Worm (Caenorhabditis elegans) whole organism, L3 larva: ENCODE results near the gene C18H7.11.
A peak's percentile ranks its signal among the peaks of the same experiment; 100 is the strongest.

ENCODE experiments used
- R02D3.7 ChIP-seq: fragments of 150-350 bp; optimal IDR thresholded peaks from 2 replicates; lab custom pipeline; 2014; ENCODE audit warnings: missing biosample characterization, missing genetic modification characterization
- aly-2 ChIP-seq: fragments of 150-350 bp; optimal IDR thresholded peaks from 2 replicates; lab custom pipeline; 2014; ENCODE audit warnings: missing biosample characterization, missing genetic modification characterization
- ama-1 ChIP-seq: fragments of 150-350 bp; optimal IDR thresholded peaks from 2 replicates; lab custom pipeline; 2018
- ceh-16 ChIP-seq: sonication (generic microtip); optimal IDR thresholded peaks from 2 replicates; lab custom pipeline; 2017; ENCODE audit warnings: missing biosample characterization, missing genetic modification characterization
- ceh-28 ChIP-seq: fragments of 150-350 bp; optimal IDR thresholded peaks from 2 replicates; lab custom pipeline; 2014; ENCODE audit warnings: missing biosample characterization, missing genetic modification reagents, missing genetic modification characterization
- ceh-82 ChIP-seq: fragments of 150-350 bp; optimal IDR thresholded peaks from 2 replicates; lab custom pipeline; 2014; ENCODE audit warnings: missing biosample characterization, missing genetic modification characterization
- daf-12 ChIP-seq: fragments of 150-350 bp; optimal IDR thresholded peaks from 2 replicates; lab custom pipeline; 2014; ENCODE audit warnings: missing biosample characterization, missing genetic modification reagents, missing genetic modification characterization
- egl-27 ChIP-seq: sonication (generic microtip); optimal IDR thresholded peaks from 4 replicates; lab custom pipeline; 2017; ENCODE audit warnings: missing biosample characterization, missing genetic modification reagents, missing genetic modification characterization
- egl-5 ChIP-seq: fragments of 150-350 bp; optimal IDR thresholded peaks from 2 replicates; lab custom pipeline; 2017; ENCODE audit warnings: missing biosample characterization, missing genetic modification reagents, missing genetic modification characterization, inconsistent platforms
- elt-1 ChIP-seq: fragments of 150-350 bp; optimal IDR thresholded peaks from 2 replicates; lab custom pipeline; 2014; ENCODE audit warnings: missing biosample characterization, missing genetic modification characterization
- elt-2 ChIP-seq: sonication (generic microtip); optimal IDR thresholded peaks from 2 replicates; lab custom pipeline; 2016; ENCODE audit warnings: missing genetic modification reagents, mild to moderate bottlenecking, missing genetic modification characterization, missing compliant biosample characterization
- elt-3 ChIP-seq, 3 experiments: fragments of 150-350 bp in 1 of 3; sonication (generic microtip) in 2 of 3; optimal IDR thresholded peaks; 2 replicates in 2 of 3; 4 replicates in 1 of 3; lab custom pipeline; 2014 to 2017; ENCODE audit warnings: missing biosample characterization in 3 of 3, missing genetic modification characterization in 3 of 3
- eor-1 ChIP-seq, 2 experiments: fragments of 150-350 bp; optimal IDR thresholded peaks; 2 replicates each; lab custom pipeline; 2014 to 2018; ENCODE audit warnings: missing biosample characterization in 2 of 2, missing genetic modification characterization in 2 of 2
- fkh-10 ChIP-seq: sonication (generic microtip); optimal IDR thresholded peaks from 2 replicates; lab custom pipeline; 2017; ENCODE audit warnings: missing biosample characterization, missing genetic modification reagents, missing genetic modification characterization
- hmg-11 ChIP-seq: sonication (generic microtip); optimal IDR thresholded peaks from 2 replicates; lab custom pipeline; 2016; ENCODE audit warnings: missing genetic modification characterization, missing compliant biosample characterization
- jun-1 ChIP-seq: fragments of 150-350 bp; optimal IDR thresholded peaks from 2 replicates; lab custom pipeline; 2014; ENCODE audit warnings: missing biosample characterization, missing genetic modification reagents, missing genetic modification characterization
- lin-15B ChIP-seq: fragments of 150-350 bp; optimal IDR thresholded peaks from 2 replicates; lab custom pipeline; 2014; ENCODE audit warnings: missing biosample characterization, missing genetic modification characterization
- lin-39 ChIP-seq: fragments of 150-350 bp; optimal IDR thresholded peaks from 2 replicates; lab custom pipeline; 2018; ENCODE audit warnings: missing biosample characterization, missing genetic modification reagents, missing genetic modification characterization
- mml-1 ChIP-seq: fragments of 150-350 bp; sonication (generic microtip); optimal IDR thresholded peaks from 3 replicates; lab custom pipeline; 2014; ENCODE audit warnings: missing biosample characterization, missing genetic modification characterization
- nhr-12 ChIP-seq: fragments of 150-350 bp; optimal IDR thresholded peaks from 2 replicates; lab custom pipeline; 2014; ENCODE audit warnings: missing biosample characterization, missing genetic modification characterization
- nhr-23 ChIP-seq: fragments of 150-350 bp; optimal IDR thresholded peaks from 2 replicates; lab custom pipeline; 2014; ENCODE audit warnings: missing biosample characterization, missing genetic modification reagents, missing genetic modification characterization
- nhr-237 ChIP-seq: fragments of 150-350 bp; optimal IDR thresholded peaks from 2 replicates; lab custom pipeline; 2014; ENCODE audit warnings: missing biosample characterization, missing genetic modification characterization
- nhr-25 ChIP-seq: sonication (generic microtip); optimal IDR thresholded peaks from 2 replicates; lab custom pipeline; 2017; ENCODE audit warnings: missing biosample characterization, missing genetic modification characterization
- nhr-28 ChIP-seq: fragments of 150-350 bp; optimal IDR thresholded peaks from 2 replicates; lab custom pipeline; 2014; ENCODE audit warnings: missing biosample characterization, missing genetic modification characterization
- nhr-67 ChIP-seq: fragments of 150-350 bp; optimal IDR thresholded peaks from 2 replicates; lab custom pipeline; 2014; ENCODE audit warnings: missing biosample characterization, missing genetic modification characterization
- nhr-76 ChIP-seq: fragments of 150-350 bp; sonication (generic microtip); optimal IDR thresholded peaks from 5 replicates; lab custom pipeline; 2014; ENCODE audit warnings: missing biosample characterization, missing genetic modification characterization
- nhr-77 ChIP-seq: fragments of 150-350 bp; optimal IDR thresholded peaks from 2 replicates; lab custom pipeline; 2014; ENCODE audit warnings: missing biosample characterization, missing genetic modification characterization
- pha-4 ChIP-seq: fragments of 150-350 bp; optimal IDR thresholded peaks from 2 replicates; lab custom pipeline; 2014; ENCODE audit warnings: missing biosample characterization, missing genetic modification reagents, missing genetic modification characterization
- pqm-1 ChIP-seq: fragments of 150-350 bp; optimal IDR thresholded peaks from 2 replicates; lab custom pipeline; 2017; ENCODE audit warnings: missing biosample characterization, missing genetic modification characterization, inconsistent platforms
- sea-2 ChIP-seq: fragments of 150-350 bp; sonication (generic microtip); optimal IDR thresholded peaks from 4 replicates; lab custom pipeline; 2014; ENCODE audit warnings: missing biosample characterization, missing genetic modification reagents, missing genetic modification characterization
- skn-1 ChIP-seq: fragments of 150-350 bp; optimal IDR thresholded peaks from 2 replicates; lab custom pipeline; 2014; ENCODE audit warnings: missing biosample characterization, missing genetic modification characterization
- tbx-2 ChIP-seq: sonication (generic microtip); optimal IDR thresholded peaks from 2 replicates; lab custom pipeline; 2016; ENCODE audit warnings: mild to moderate bottlenecking, missing genetic modification characterization, missing compliant biosample characterization
- unc-39 ChIP-seq: sonication (generic microtip); optimal IDR thresholded peaks from 4 replicates; lab custom pipeline; 2017; ENCODE audit warnings: missing biosample characterization, missing genetic modification characterization
- unc-62 ChIP-seq: fragments of 150-350 bp; sonication (generic microtip); optimal IDR thresholded peaks from 4 replicates; lab custom pipeline; 2014; ENCODE audit warnings: missing biosample characterization, missing genetic modification reagents, missing genetic modification characterization
- zag-1 ChIP-seq: fragments of 150-350 bp; optimal IDR thresholded peaks from 2 replicates; lab custom pipeline; 2014; ENCODE audit warnings: missing biosample characterization, missing genetic modification characterization
- ztf-11 ChIP-seq: fragments of 150-350 bp; optimal IDR thresholded peaks from 2 replicates; lab custom pipeline; 2014; ENCODE audit warnings: missing biosample characterization, missing genetic modification characterization
- ztf-4 ChIP-seq: fragments of 150-350 bp; optimal IDR thresholded peaks from 2 replicates; lab custom pipeline; 2014; ENCODE audit warnings: missing biosample characterization, missing genetic modification characterization

The C18H7.11 gene

DNA sequence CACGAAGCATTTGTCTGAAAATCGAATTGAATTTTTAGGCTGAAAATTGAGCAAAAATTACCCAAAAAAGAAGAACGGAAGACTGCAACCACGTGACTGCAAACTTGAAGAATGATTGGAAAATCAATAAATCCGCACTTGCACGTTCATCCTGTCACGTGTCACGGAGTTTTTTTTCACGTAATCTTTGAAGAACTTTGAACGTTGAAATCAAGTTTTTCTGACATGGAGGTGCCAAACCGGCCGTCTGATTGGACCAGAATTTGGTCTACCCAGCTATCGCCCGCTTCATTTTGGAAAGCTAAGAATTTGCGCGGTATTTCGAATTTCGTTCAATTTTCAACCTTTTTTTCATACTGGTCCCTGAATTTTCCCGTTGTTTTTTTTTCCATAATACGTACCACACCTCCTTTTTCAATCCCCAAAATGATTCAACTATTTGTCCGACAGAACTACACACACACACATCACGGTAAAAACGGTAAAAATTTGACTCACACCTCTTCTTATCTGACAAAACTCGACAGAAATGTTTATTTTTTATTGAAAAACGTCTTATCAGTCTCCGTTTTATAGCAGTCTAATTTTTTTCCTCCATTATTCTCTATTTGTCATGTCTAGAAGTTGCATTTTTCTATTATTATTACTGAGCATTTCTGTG is at the start of gene C18H7.11, which contains the start of gene C18H7.7:
TSS of gene C18H7.11 (plus strand) at position 611 of the 661 bp plus-strand sequence.
TSS of gene C18H7.7 (minus strand) at position 101 of the 661 bp plus-strand sequence.
- TF ChIP-seq pqm-1 (tag; lab: Kevin White, UChicago) (peak; percentile 19), aly-2 (no peak)

DNA sequence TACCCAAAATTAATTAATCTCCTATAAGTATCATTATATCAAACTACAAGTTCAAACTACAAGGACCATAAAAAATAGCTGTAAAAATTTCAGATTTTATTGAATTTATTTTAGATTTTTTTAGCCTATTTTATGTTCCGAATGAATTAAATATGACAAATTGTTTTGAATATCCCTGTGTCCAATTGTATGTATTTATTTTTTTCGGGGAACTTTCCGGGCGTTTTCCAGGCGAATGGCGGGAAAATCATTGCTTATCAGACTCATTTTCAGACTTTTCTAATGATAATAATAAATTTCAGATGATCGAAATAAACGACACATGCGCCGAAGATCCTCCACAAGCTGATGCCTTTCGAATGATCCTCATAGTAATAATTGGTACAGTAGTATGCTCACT is 48.7 kb upstream of the C18H7.11 start, which contains the start of gene F56A11.4:
TSS of gene F56A11.4 (plus strand) at position 301 of the 400 bp plus-strand sequence.
- no peak for TF ChIP-seq pqm-1 (tag; lab: Kevin White, UChicago)
- no peak for TF ChIP-seq aly-2
- TF ChIP-seq ceh-82 (tag; lab: Kevin White, UChicago): no peak
- no peak for TF ChIP-seq lin-15B (tag; lab: Kevin White, UChicago)
- no peak for TF ChIP-seq nhr-237
- no peak for TF ChIP-seq nhr-23 (tag; lab: Kevin White, UChicago)
- TF ChIP-seq tbx-2 (tag; lab: Kevin White, UChicago): no peak
- no peak for TF ChIP-seq ceh-16 (tag; lab: Kevin White, UChicago)
- no peak for TF ChIP-seq unc-39
- no peak for TF ChIP-seq nhr-25 (tag; lab: Kevin White, UChicago)
- TF ChIP-seq elt-3 (tag; optimal IDR thresholded peaks at IDR 0.05; lab: Kevin White, UChicago): no peak
- TF ChIP-seq hmg-11 (tag; lab: Kevin White, UChicago): no peak
- no peak for TF ChIP-seq pha-4 (tag; lab: Kevin White, UChicago)
- TF ChIP-seq eor-1 (tag; optimal IDR thresholded peaks at IDR 0.05; lab: Kevin White, UChicago): no peak
- TF ChIP-seq unc-62 (GFP tag; lab: Kevin White, UChicago): no peak
- no peak for TF ChIP-seq egl-5
- TF ChIP-seq, all 47 proteins: peak for 0

DNA sequence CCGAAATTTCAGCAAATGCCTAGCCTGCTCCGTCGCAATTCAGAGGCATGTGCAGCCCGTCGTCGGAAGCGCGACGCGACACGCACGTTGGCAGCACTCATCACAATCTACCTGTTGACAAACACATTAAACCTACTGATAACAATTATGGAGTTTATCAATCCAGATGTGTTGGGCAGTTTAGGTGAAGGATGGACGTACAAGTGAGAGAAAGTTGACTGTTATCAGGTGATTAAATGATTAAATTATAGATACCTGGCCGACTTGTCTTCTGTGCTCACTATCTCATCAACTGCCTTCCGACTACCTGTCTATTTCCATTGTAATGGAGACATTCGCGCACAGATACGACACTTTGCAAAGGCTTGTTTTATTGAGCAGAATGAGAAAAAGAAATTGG is 44.8 kb upstream of the C18H7.11 start:
- peak; percentile 82 for TF ChIP-seq pqm-1 (tag; lab: Kevin White, UChicago)
- TF ChIP-seq elt-2: peak; percentile 84
- TF ChIP-seq nhr-67: no peak
- TF ChIP-seq lin-39 (tag; lab: Kevin White, UChicago): no peak
- no peak for TF ChIP-seq nhr-25 (tag; lab: Kevin White, UChicago)
- TF ChIP-seq elt-3 (tag; optimal IDR thresholded peaks at IDR 0.05; lab: Kevin White, UChicago): no peak
- TF ChIP-seq ztf-4 (tag; lab: Kevin White, UChicago): no peak

ce11 chrIV:554005-554404 is 42.7 kb upstream of the C18H7.11 start:
- TF ChIP-seq elt-3 (tag; optimal IDR thresholded peaks at IDR 0.05; lab: Kevin White, UChicago) (no peak), lin-15B (tag; lab: Kevin White, UChicago) (no peak), sea-2 (GFP tag; lab: Kevin White, UChicago) (no peak), pqm-1 (tag; lab: Kevin White, UChicago) (no peak), egl-5 (no peak), ama-1 (lab: Kevin White, UChicago) (no peak), lin-39 (tag; lab: Kevin White, UChicago) (no peak), nhr-12 (tag; lab: Kevin White, UChicago) (no peak), nhr-28 (tag; lab: Kevin White, UChicago) (no peak), eor-1 (tag; optimal IDR thresholded peaks at IDR 0.05; lab: Kevin White, UChicago) (no peak), nhr-76 (no peak), hmg-11 (tag; lab: Kevin White, UChicago) (no peak), R02D3.7 (no peak), ceh-28 (tag; lab: Kevin White, UChicago) (no peak), ztf-4 (tag; lab: Kevin White, UChicago) (no peak), mml-1 (tag; lab: Kevin White, UChicago) (no peak), jun-1 (tag; lab: Kevin White, UChicago) (no peak), nhr-77 (tag; lab: Kevin White, UChicago) (no peak)

ce11 chrIV:558735-559284 is 37.9 kb upstream of the C18H7.11 start, which contains the start of gene efn-4:
Gene efn-4, plus strand, starts transcription at chrIV:559234.
- TF ChIP-seq pha-4 (tag; lab: Kevin White, UChicago) (no peak), fkh-10 (GFP tag; lab: Kevin White, UChicago) (no peak), ceh-28 (tag; lab: Kevin White, UChicago) (no peak), tbx-2 (tag; lab: Kevin White, UChicago) (no peak), zag-1 (tag; lab: Kevin White, UChicago) (no peak), elt-1 (no peak), ztf-11 (tag; lab: Kevin White, UChicago) (no peak), mml-1 (tag; lab: Kevin White, UChicago) (no peak), sea-2 (GFP tag; lab: Kevin White, UChicago) (no peak), egl-27 (tag; lab: Kevin White, UChicago) (no peak), nhr-25 (tag; lab: Kevin White, UChicago) (no peak), nhr-28 (tag; lab: Kevin White, UChicago) (no peak), daf-12 (no peak), nhr-237 (no peak), unc-62 (GFP tag; lab: Kevin White, UChicago) (no peak), egl-5 (no peak), nhr-76 (no peak), hmg-11 (tag; lab: Kevin White, UChicago) (no peak), nhr-67 (no peak), skn-1 (tag; lab: Kevin White, UChicago) (no peak)
